Worm (Caenorhabditis elegans): ENCODE data around the gene C39D10.7.

The C39D10.7 gene

DNA sequence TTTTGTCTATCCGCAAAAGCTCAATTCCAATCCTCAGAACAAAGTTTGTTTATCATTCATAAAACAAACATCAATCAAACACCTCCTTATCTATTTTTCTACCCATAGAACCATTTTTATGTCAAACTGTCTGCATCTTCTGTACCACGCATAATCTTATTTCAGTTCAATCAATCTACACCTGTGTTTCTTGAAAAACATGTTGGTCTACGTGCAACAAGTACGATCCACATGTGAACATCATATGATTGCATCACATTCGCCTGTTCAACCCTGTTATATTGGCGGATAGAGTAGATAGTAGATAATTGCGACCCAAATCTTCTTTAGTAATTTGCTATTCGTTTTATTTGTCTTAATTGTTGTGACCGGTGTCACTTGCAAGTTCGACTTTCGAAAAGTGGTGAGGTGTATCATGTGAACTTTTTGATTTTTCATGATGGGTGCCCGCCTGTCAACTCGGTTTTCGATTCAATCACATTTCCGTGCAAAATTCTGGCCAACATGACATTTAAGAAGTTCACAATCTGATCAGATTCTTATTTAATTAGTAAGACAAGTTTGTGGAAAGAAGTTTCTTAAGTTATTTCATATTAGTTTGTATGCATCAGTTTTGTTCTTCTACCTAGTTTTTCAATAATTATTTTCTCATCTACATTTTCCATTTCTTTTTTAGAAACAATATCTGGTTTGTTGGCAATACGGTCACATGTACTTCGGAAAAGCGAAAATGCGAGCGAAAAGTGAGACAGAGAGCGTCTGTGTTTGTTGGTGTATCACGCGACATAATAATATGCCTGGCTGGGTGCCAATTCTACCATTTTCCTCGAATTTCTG, 38.7 kb upstream of the C39D10.7 start:
- TF ChIP-seq chd-7 (tag; optimal IDR thresholded peaks at IDR 0.05) (peak; percentile 12), atf-7 (tag; optimal IDR thresholded peaks at IDR 0.05) (peak; percentile 25), ama-1 (optimal IDR thresholded peaks at IDR 0.05) (peak; percentile 57), ama-1 (GFP tag; optimal IDR thresholded peaks at IDR 0.05) (no peak), nhr-80 (tag; optimal IDR thresholded peaks at IDR 0.05) (peak; percentile 10), mcd-1 (GFP tag; IDR thresholded peaks at IDR 0.05) (no peak), ztf-26 (tag; optimal IDR thresholded peaks at IDR 0.05) (peak; percentile 9), B0336.3 (GFP tag; IDR thresholded peaks at IDR 0.05) (no peak), ztf-22 (GFP tag; optimal IDR thresholded peaks at IDR 0.05) (peak; percentile 6), bed-2 (GFP tag; IDR thresholded peaks at IDR 0.05) (no peak), lin-26 (GFP tag; IDR thresholded peaks at IDR 0.05) (peak; percentile 59; the same call in 1 of the 2 replicates), C06A6.2 (GFP tag; conservative IDR thresholded peaks at IDR 0.05) (peak; percentile 41; the same call in 1 of the 2 replicates), nfya-2 (GFP tag; IDR thresholded peaks at IDR 0.05) (no peak), ets-4 (GFP tag; optimal IDR thresholded peaks at IDR 0.05) (peak; percentile 1), let-607 (tag; optimal IDR thresholded peaks at IDR 0.05) (peak; percentile 16 to 45), efl-1 (GFP tag; optimal IDR thresholded peaks at IDR 0.05) (no peak), F52B5.7 (tag; optimal IDR thresholded peaks at IDR 0.05) (no peak), F39B2.1 (GFP tag; IDR thresholded peaks at IDR 0.05) (no peak), nfyb-1 (GFP tag; IDR thresholded peaks at IDR 0.05) (peak; percentile 41; the same call in 1 of the 2 replicates), unc-62 (GFP tag; optimal IDR thresholded peaks at IDR 0.05) (peak; percentile 9)

DNA sequence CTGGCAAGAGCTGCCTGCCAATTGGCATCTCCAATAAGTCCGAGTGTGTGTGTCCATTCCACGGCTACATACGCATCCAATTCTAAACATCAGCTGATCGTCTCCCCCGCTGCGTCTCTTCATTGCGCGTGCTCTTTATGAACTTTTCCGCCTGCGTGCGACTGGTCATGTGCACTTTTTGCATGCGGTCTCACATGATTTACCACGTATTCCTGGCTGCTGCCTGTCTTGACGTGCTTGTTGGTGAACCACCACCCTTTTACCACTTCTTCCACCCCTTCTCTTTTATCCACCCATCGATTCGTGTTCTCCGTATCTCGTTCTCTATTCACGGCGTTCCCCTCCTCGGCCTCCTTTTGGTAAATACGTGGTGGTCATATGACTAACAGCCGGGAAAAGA, 37.8 kb upstream of the C39D10.7 start:
- TF ChIP-seq B0336.3 (GFP tag; IDR thresholded peaks at IDR 0.05) (peak; percentile 80; the same call in 1 of the 2 replicates), Y67H2A.10 (GFP tag; conservative IDR thresholded peaks at IDR 0.05) (peak; percentile 74; the same call in 1 of the 2 replicates), mcd-1 (GFP tag; IDR thresholded peaks at IDR 0.05) (peak; percentile 46), snpc-1.1 (tag; optimal IDR thresholded peaks at IDR 0.05; ENCODE audit: insufficient read depth) (no peak), F37B4.10 (GFP tag; IDR thresholded peaks at IDR 0.05) (no peak), K11D2.4 (GFP tag; IDR thresholded peaks at IDR 0.05) (peak; percentile 92), atf-7 (tag; optimal IDR thresholded peaks at IDR 0.05) (peak; percentile 89), attf-5 (GFP tag; optimal IDR thresholded peaks at IDR 0.05) (peak; percentile 83), snpc-4 (GFP tag; optimal IDR thresholded peaks at IDR 0.05) (no peak), snpc-4 (tag; optimal IDR thresholded peaks at IDR 0.05) (peak in 1 of 4 experiments; percentile 61), egl-18 (GFP tag; IDR thresholded peaks at IDR 0.05) (peak; percentile 72; the same call in 1 of the 2 replicates), hmg-1.2 (GFP tag; IDR thresholded peaks at IDR 0.05) (peak; percentile 95), ztf-18 (tag; optimal IDR thresholded peaks at IDR 0.05) (peak; percentile 42), lir-1 (GFP tag; conservative IDR thresholded peaks at IDR 0.05) (peak; percentile 59; the same call in 1 of the 2 replicates), hlh-12 (tag; optimal IDR thresholded peaks at IDR 0.05) (no peak), lin-54 (GFP tag; optimal IDR thresholded peaks at IDR 0.05) (peak; percentile 48), pbrm-1 (GFP tag; IDR thresholded peaks at IDR 0.05) (peak; percentile 74), F22D6.2 (tag; optimal IDR thresholded peaks at IDR 0.05) (no peak), fkh-3 (tag; optimal IDR thresholded peaks at IDR 0.05) (no peak), lin-40 (tag; optimal IDR thresholded peaks at IDR 0.05) (peak; percentile 75), chd-7 (tag; optimal IDR thresholded peaks at IDR 0.05) (peak; percentile 91), F52B5.7 (tag; optimal IDR thresholded peaks at IDR 0.05) (peak; percentile 51), tbp1 (GFP tag; optimal IDR thresholded peaks at IDR 0.05) (peak; percentile 53), lsy-27 (tag; optimal IDR thresholded peaks at IDR 0.05; ENCODE audit: borderline replicate concordance, insufficient read depth) (no peak), akir-1 (GFP tag; optimal IDR thresholded peaks at IDR 0.05) (peak; percentile 42), somi-1 (GFP tag; optimal IDR thresholded peaks at IDR 0.05) (peak; percentile 66), athp-1 (tag; optimal IDR thresholded peaks at IDR 0.05) (no peak), F57A8.1 (GFP tag; optimal IDR thresholded peaks at IDR 0.05) (no peak), ceh-79 (tag; optimal IDR thresholded peaks at IDR 0.05) (no peak), nhr-80 (tag; optimal IDR thresholded peaks at IDR 0.05) (peak; percentile 64), hrde-1 (tag; optimal IDR thresholded peaks at IDR 0.05; ENCODE audit: borderline replicate concordance) (no peak), lin-26 (GFP tag; IDR thresholded peaks at IDR 0.05) (peak; percentile 72; the same call in 1 of the 2 replicates)
